Fruit fly (Drosophila melanogaster) whole organism, pupa: ENCODE measurements around the gene Muc18B.

ENCODE experiments used
- CG13204 ChIP-seq: fragments of 200-800 bp; sonication (Bioruptor generic); optimal IDR thresholded peaks from 2 replicates; lab custom pipeline; 2018; ENCODE audit warnings: missing biosample characterization, mild to moderate bottlenecking, missing genetic modification characterization, moderate library complexity
- CG14655 ChIP-seq: fragments of 200-800 bp; sonication (Bioruptor generic); optimal IDR thresholded peaks from 3 replicates; lab custom pipeline; 2017; ENCODE audit warnings: mild to moderate bottlenecking, missing biosample characterization, missing genetic modification reagents, missing genetic modification characterization
- CG34367 ChIP-seq: fragments of 200-800 bp; sonication (Bioruptor generic); optimal IDR thresholded peaks from 2 replicates; lab custom pipeline; 2018; ENCODE audit warnings: missing biosample characterization, mild to moderate bottlenecking, missing genetic modification characterization
- CG8159 ChIP-seq: fragments of 200-800 bp; sonication (Bioruptor generic); optimal IDR thresholded peaks from 3 replicates; lab custom pipeline; 2018; ENCODE audit warnings: missing biosample characterization, mild to moderate bottlenecking, missing genetic modification characterization, moderate library complexity
- CG9948 ChIP-seq: fragments of 200-800 bp; sonication (Bioruptor generic); optimal IDR thresholded peaks from 2 replicates; lab custom pipeline; 2018; ENCODE audit warnings: missing biosample characterization, mild to moderate bottlenecking, missing genetic modification characterization, moderate library complexity
- EcR ChIP-seq: fragments of 200-800 bp; sonication (Bioruptor generic); optimal IDR thresholded peaks from 3 replicates; lab custom pipeline; 2019; ENCODE audit warnings: missing biosample characterization, missing genetic modification characterization, mild to moderate bottlenecking, moderate library complexity, missing genetic modification reagents
- Ets98B ChIP-seq: fragments of 200-800 bp; sonication (Bioruptor generic); IDR thresholded peaks from 2 replicates; pipeline ENCODE4 v1.3.6; 2022; ENCODE audit warnings: missing biosample characterization, missing genetic modification characterization
- Pif1B ChIP-seq: fragments of 200-800 bp; sonication (Bioruptor generic); optimal IDR thresholded peaks from 3 replicates; lab custom pipeline; 2016; ENCODE audit warnings: missing biosample characterization, missing genetic modification characterization

dm6 chrX:19189903-19190302 lies 25.4 kb upstream of the Muc18B start, which contains the start of gene HP1D3csd:
- no peak for TF ChIP-seq CG34367 (tag; lab: Kevin White, UChicago)
- TF ChIP-seq Pif1B (GFP tag; lab: Kevin White, UChicago), result no peak
- no peak for TF ChIP-seq EcR (GFP tag; lab: Kevin White, UChicago)
- TF ChIP-seq CG14655, result no peak
- no peak for TF ChIP-seq CG13204
- TF ChIP-seq CG9948 (tag; lab: Kevin White, UChicago), result no peak
- no peak for TF ChIP-seq CG8159 (tag; lab: Kevin White, UChicago)
- TF ChIP-seq Ets98B (GFP tag; lab: Robert Waterston, UW), result no peak
